Fruit fly (Drosophila melanogaster): ENCODE data around the gene Rack1.

The Rack1 gene

DNA sequence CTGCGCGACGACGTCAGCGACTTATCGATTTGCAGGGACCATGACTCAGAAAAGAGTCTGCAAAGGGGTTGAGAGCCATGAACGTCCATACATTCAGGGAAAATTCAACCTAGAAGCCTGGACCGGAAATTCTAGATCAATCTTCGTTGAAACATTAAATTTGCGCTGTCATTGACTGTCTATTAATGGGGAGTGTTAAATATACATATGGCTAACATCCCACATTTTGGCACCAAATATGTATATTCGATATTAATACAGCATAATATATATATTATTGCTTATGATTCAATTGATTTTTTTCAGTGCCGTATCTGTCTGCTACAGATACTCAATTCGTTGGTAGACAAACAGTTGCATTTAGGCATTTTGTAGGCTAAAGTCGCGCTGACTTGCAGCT is 41.5 kb upstream of the Rack1 start:
- TF ChIP-seq CG6854 (GFP tag; optimal IDR thresholded peaks at IDR 0.05) = no peak
- no peak for TF ChIP-seq dac (GFP tag; optimal IDR thresholded peaks at IDR 0.05)
- TF ChIP-seq CG6163 (GFP tag; IDR thresholded peaks at IDR 0.05) = no peak
- no peak for TF ChIP-seq lz (GFP tag; optimal IDR thresholded peaks at IDR 0.05)
- TF ChIP-seq Gug (GFP tag; IDR thresholded peaks at IDR 0.05) = no peak
- TF ChIP-seq Ets96B (tag; optimal IDR thresholded peaks at IDR 0.05) = peak; percentile 40
- TF ChIP-seq CG8632 (GFP tag; optimal IDR thresholded peaks at IDR 0.05) = no peak
- no peak for TF ChIP-seq Smox (GFP tag; optimal IDR thresholded peaks at IDR 0.05)
- peak; percentile 36 for TF ChIP-seq CG32006 (GFP tag; optimal IDR thresholded peaks at IDR 0.05)
- peak; percentile 12 for TF ChIP-seq pdm3 (GFP tag; optimal IDR thresholded peaks at IDR 0.05)
- TF ChIP-seq CG3032 (tag; optimal IDR thresholded peaks at IDR 0.05) = peak; percentile 35
- TF ChIP-seq topi (GFP tag; optimal IDR thresholded peaks at IDR 0.05) = no peak
- TF ChIP-seq eg (GFP tag; IDR thresholded peaks at IDR 0.05) = 0 out of 3 replicates have a peak, but pooled peaks have one; percentile 25
- peak; percentile 13 for TF ChIP-seq CG1621 (tag; optimal IDR thresholded peaks at IDR 0.05)
- no peak for TF ChIP-seq CG11762 (GFP tag; optimal IDR thresholded peaks at IDR 0.05; ENCODE audit: insufficient read depth)
- TF ChIP-seq dsx (GFP tag; optimal IDR thresholded peaks at IDR 0.05; ENCODE audit: poor library complexity, severe bottlenecking) = peak; percentile 43
- TF ChIP-seq salr (GFP tag; optimal IDR thresholded peaks at IDR 0.05) = peak in 1 of 2 experiments; percentile 20
- TF ChIP-seq CG9139 (GFP tag; optimal IDR thresholded peaks at IDR 0.05) = no peak
- no peak for TF ChIP-seq fd59A (GFP tag; optimal IDR thresholded peaks at IDR 0.05)
- TF ChIP-seq CG16779 (tag; optimal IDR thresholded peaks at IDR 0.05) = no peak
- TF ChIP-seq CG6808 (GFP tag; optimal IDR thresholded peaks at IDR 0.05) = peak; percentile 10
- TF ChIP-seq fd85E (GFP tag; optimal IDR thresholded peaks at IDR 0.05) = no peak
- peak; percentile 1 for TF ChIP-seq CG8319 (GFP tag; optimal IDR thresholded peaks at IDR 0.05)
- peak; percentile 78 for TF ChIP-seq Eip78C (GFP tag)
- no peak for TF ChIP-seq vri (GFP tag; optimal IDR thresholded peaks at IDR 0.05)
- TF ChIP-seq cyc (GFP tag; optimal IDR thresholded peaks at IDR 0.05) = no peak
- peak; percentile 2 for TF ChIP-seq CG6276 (GFP tag; optimal IDR thresholded peaks at IDR 0.05)
- no peak for TF ChIP-seq Lpt (GFP tag; optimal IDR thresholded peaks at IDR 0.05)
- peak; percentile 5 for TF ChIP-seq achi (GFP tag; optimal IDR thresholded peaks at IDR 0.05)
- TF ChIP-seq CG15336 (GFP tag; IDR thresholded peaks at IDR 0.05) = 0 out of 2 replicates have a peak, but pooled peaks have one; percentile 13
- TF ChIP-seq Met (GFP tag; optimal IDR thresholded peaks at IDR 0.05) = no peak
- peak; percentile 33 for TF ChIP-seq CG3919 (GFP tag; optimal IDR thresholded peaks at IDR 0.05)
- TF ChIP-seq CG7368 (GFP tag; optimal IDR thresholded peaks at IDR 0.05) = no peak
- TF ChIP-seq Eip93F (GFP tag; optimal IDR thresholded peaks at IDR 0.05) = no peak
- TF ChIP-seq CG11294 (GFP tag; IDR thresholded peaks at IDR 0.05) = no peak; the same call in 1 of the 2 replicates
- TF ChIP-seq Hr38 (GFP tag; optimal IDR thresholded peaks at IDR 0.05) = no peak
- TF ChIP-seq Hr4 (GFP tag; optimal IDR thresholded peaks at IDR 0.05) = peak; percentile 18
- TF ChIP-seq ss (GFP tag; optimal IDR thresholded peaks at IDR 0.05) = peak in 1 of 2 experiments; percentile 30
- TF ChIP-seq fkh (GFP tag; optimal IDR thresholded peaks at IDR 0.05) = no peak
- no peak for TF ChIP-seq CG11902 (GFP tag; optimal IDR thresholded peaks at IDR 0.05)
- no peak for TF ChIP-seq esn (GFP tag; optimal IDR thresholded peaks at IDR 0.05)
- TF ChIP-seq acj6 (GFP tag; optimal IDR thresholded peaks at IDR 0.05) = peak; percentile 6
- peak; percentile 37; the same call in 1 of the 3 replicates for TF ChIP-seq CG8119 (GFP tag; IDR thresholded peaks at IDR 0.05)
- TF ChIP-seq CG10669 (GFP tag; optimal IDR thresholded peaks at IDR 0.05) = peak; percentile 44
- peak; percentile 33 for TF ChIP-seq spab (GFP tag; optimal IDR thresholded peaks at IDR 0.05)
- TF ChIP-seq Blimp-1 (GFP tag; optimal IDR thresholded peaks at IDR 0.05) = no peak
- peak; percentile 18 for TF ChIP-seq Eip75B (GFP tag; optimal IDR thresholded peaks at IDR 0.05)
- no peak for TF ChIP-seq Sox15 (GFP tag; optimal IDR thresholded peaks at IDR 0.05)
- no peak for TF ChIP-seq CG10631 (GFP tag; optimal IDR thresholded peaks at IDR 0.05)
- TF ChIP-seq Hr39 (GFP tag; optimal IDR thresholded peaks at IDR 0.05) = no peak
- no peak for TF ChIP-seq net (GFP tag; optimal IDR thresholded peaks at IDR 0.05)
- TF ChIP-seq Ets21C (GFP tag; optimal IDR thresholded peaks at IDR 0.05) = no peak

Data from whole organism, prepupa.